Worm (Caenorhabditis elegans): ENCODE data around the gene F42G8.8.

DNA sequence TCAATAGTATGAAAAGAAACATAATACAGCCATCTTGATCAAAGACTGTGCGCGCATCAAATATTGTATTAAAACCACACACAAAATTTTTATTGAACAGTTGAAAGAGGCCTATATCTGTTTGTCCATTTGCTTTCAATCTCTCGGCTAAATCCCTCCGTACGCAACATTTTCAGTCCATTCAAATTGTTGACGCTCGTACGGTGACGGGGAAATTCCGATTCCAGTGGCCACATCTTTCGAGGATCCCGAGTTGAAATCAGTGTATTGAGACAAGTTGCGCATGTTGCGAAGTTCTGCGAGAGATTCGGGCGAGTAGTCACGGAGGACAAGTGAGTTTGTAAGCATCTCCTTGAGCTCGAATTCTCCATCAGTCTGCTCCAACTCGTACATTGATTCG, 45.6 kb downstream of the F42G8.8 start:
- no peak for TF ChIP-seq flt-1 (GFP tag; IDR thresholded peaks at IDR 0.05)
- no peak for TF ChIP-seq ztf-23 (GFP tag; IDR thresholded peaks at IDR 0.05)

Data from whole organism, midembryonic.